Fruit fly (Drosophila melanogaster): ENCODE data around the gene Ire1.

Ire1 gene

DNA sequence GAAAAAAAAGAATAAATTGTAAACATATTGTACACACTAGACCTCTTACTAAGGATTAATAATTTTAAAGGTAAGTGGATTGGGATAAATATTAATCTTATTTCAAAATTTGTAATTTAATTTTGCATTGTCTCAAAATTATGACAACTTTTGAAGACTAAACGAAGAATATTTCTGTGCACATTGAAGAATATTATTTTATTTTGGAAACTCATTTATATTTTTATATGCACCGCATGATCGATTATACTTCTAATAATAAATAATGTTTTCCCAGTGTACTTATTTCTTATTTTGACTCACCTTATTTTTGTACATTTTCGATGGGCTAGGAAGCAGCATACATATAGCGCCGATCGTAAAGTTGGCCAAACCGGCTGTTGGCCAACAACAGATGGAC lies 17.2 kb downstream of the Ire1 start:
- no peak for TF ChIP-seq Mnt (GFP tag; optimal IDR thresholded peaks at IDR 0.05)
- no peak for TF ChIP-seq Clk (GFP tag; optimal IDR thresholded peaks at IDR 0.05)
- no peak for TF ChIP-seq CG33017 (tag; optimal IDR thresholded peaks at IDR 0.05)

DNA sequence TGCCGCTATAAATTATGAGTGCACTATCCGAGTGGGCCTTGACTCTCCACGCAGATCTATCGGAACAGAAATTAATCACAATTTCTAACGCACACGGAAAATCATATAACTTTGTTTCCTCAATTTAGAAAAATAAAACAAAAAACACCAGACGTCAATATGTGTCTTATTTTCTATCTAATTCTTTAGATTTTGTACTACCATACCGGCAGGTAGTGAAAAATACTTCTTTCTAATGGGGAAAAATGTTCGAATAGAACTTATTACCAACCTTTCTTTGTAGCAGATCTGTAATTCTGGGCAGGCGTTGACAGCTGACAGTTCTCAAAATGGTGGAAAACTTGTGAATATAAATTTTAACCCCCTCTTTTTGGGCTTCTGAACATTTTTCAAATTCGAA lies 20.5 kb downstream of the Ire1 start, which contains the start of gene CG31459:
CG31459 (plus strand) TSS at position 301 of the 400 bp plus-strand sequence.
- no peak for TF ChIP-seq ovo (GFP tag; optimal IDR thresholded peaks at IDR 0.05)
- TF ChIP-seq CG7045 (GFP tag; optimal IDR thresholded peaks at IDR 0.05) = no peak
- TF ChIP-seq CG7101 (tag; optimal IDR thresholded peaks at IDR 0.05) = no peak
- no peak for TF ChIP-seq Mnt (GFP tag; optimal IDR thresholded peaks at IDR 0.05)
- TF ChIP-seq cnc (optimal IDR thresholded peaks at IDR 0.05) = no peak
- TF ChIP-seq CG33017 (tag; optimal IDR thresholded peaks at IDR 0.05) = no peak
- no peak for TF ChIP-seq kay (GFP tag; ENCODE audit: borderline replicate concordance)
- no peak for TF ChIP-seq CG1620 (GFP tag; optimal IDR thresholded peaks at IDR 0.05)
- TF ChIP-seq CG11617 (GFP tag; optimal IDR thresholded peaks at IDR 0.05) = no peak
- TF ChIP-seq CG12768 (GFP tag; optimal IDR thresholded peaks at IDR 0.05) = no peak
- no peak for TF ChIP-seq Hr96 (GFP tag; optimal IDR thresholded peaks at IDR 0.05)
- TF ChIP-seq tj (GFP tag; optimal IDR thresholded peaks at IDR 0.05) = no peak
- no peak for TF ChIP-seq CG14711 (tag; optimal IDR thresholded peaks at IDR 0.05)
- TF ChIP-seq CG5204 (GFP tag; optimal IDR thresholded peaks at IDR 0.05) = no peak
- TF ChIP-seq Clk (GFP tag; optimal IDR thresholded peaks at IDR 0.05) = no peak
- TF ChIP-seq bab1 (GFP tag; optimal IDR thresholded peaks at IDR 0.05) = no peak
- no peak for TF ChIP-seq cic (GFP tag; optimal IDR thresholded peaks at IDR 0.05)

DNA sequence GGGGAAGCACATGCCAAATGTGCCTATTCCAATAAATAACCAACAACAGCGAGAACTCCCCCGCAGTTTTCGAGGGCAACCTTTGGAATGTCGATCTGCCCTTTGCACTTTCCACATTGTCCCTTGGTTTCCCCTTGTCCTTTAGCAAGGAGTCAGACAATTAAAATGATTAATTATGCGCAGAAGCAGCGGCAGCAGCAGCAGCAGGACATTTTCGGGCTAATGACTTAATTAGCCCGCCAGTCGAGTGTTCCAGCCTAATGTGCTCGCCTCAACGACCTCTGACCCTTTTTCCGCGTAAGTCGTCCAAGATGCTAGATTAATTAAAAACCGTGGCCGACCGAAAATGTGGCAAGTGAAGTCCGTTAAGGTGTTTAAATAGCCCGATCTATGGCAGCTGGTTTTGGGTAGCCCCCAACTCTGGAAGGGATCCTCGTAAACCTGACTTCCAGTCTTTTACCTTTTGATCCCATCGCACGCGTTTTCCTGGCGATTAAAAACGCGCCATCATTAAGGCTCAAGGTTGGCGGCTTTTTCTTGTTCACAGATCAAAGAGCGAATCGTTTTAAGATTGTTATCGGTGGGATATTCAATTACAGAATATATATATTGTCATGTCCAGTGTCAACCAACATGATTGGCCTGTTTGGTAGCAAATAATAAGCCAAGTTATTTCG lies 22.0 kb downstream of the Ire1 start:
- TF ChIP-seq cic (GFP tag; optimal IDR thresholded peaks at IDR 0.05) (no peak), CG11617 (GFP tag; optimal IDR thresholded peaks at IDR 0.05) (no peak), CG12768 (GFP tag; optimal IDR thresholded peaks at IDR 0.05) (no peak), CG5204 (GFP tag; optimal IDR thresholded peaks at IDR 0.05) (no peak), pad (GFP tag; optimal IDR thresholded peaks at IDR 0.05) (no peak), bab1 (GFP tag; optimal IDR thresholded peaks at IDR 0.05) (no peak), cnc (optimal IDR thresholded peaks at IDR 0.05) (no peak), CG7045 (GFP tag; optimal IDR thresholded peaks at IDR 0.05) (no peak), CG7101 (tag; optimal IDR thresholded peaks at IDR 0.05) (no peak), CG1620 (GFP tag; optimal IDR thresholded peaks at IDR 0.05) (no peak), Crg-1 (GFP tag; optimal IDR thresholded peaks at IDR 0.05) (no peak), toe (GFP tag; optimal IDR thresholded peaks at IDR 0.05) (no peak)

DNA sequence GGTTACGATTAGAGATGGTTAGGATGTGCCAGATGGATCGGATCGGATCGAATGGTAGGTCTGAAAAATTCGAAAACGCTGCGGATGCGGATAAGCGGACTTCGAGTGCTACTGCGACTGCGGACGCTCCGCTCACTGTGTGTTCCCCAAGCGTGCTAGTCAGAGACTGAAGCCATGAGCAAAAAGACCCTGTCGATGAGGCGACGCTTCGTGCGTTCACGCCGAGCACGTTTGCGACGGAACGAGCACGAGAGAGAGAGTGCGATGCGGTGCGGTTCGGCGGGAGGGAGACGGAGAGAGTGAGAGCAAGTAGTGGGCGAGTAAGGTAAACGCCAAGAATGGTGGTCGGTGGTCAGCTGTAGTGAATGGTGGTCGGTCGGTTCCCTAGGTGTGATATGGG lies 24.4 kb downstream of the Ire1 start, which contains the start of gene bnl:
bnl (minus strand) TSS at position 131 of the 400 bp plus-strand sequence.
- peak; percentile 6 for TF ChIP-seq pad (GFP tag; optimal IDR thresholded peaks at IDR 0.05)
- TF ChIP-seq Clk (GFP tag; optimal IDR thresholded peaks at IDR 0.05) = no peak
- peak; percentile 29 for TF ChIP-seq CG33017 (tag; optimal IDR thresholded peaks at IDR 0.05)
- peak; percentile 16 for TF ChIP-seq CG7101 (tag; optimal IDR thresholded peaks at IDR 0.05)
- peak; percentile 62 for TF ChIP-seq Mnt (GFP tag; optimal IDR thresholded peaks at IDR 0.05)
- peak; percentile 32 for TF ChIP-seq cic (GFP tag; optimal IDR thresholded peaks at IDR 0.05)
- no peak for TF ChIP-seq CG5204 (GFP tag; optimal IDR thresholded peaks at IDR 0.05)
- TF ChIP-seq bab1 (GFP tag; optimal IDR thresholded peaks at IDR 0.05) = peak; percentile 54
- TF ChIP-seq CG12768 (GFP tag; optimal IDR thresholded peaks at IDR 0.05) = peak; percentile 36
- no peak for TF ChIP-seq Crg-1 (GFP tag; optimal IDR thresholded peaks at IDR 0.05)
- TF ChIP-seq tj (GFP tag; optimal IDR thresholded peaks at IDR 0.05) = peak; percentile 31

DNA sequence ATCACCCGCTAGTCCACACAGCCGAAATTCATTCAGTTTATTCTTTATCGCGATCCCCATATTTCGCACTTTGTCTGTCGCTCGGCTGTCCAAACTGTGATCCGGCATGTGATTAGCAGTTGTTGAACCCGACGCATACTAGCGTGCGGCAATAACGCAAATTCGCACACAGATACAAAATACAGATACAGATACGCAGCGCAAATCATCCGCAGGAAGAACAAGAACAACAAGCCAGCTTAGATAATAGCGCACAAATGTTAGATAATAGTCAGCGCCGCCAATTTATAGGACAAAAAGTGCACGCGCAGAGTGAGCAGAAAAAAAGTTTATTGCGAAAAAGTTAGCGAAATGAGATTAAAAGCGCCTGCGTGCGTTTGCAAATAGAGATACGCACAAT lies 26.1 kb downstream of the Ire1 start:
- TF ChIP-seq CG5204 (GFP tag; optimal IDR thresholded peaks at IDR 0.05) = no peak
- no peak for TF ChIP-seq CG12768 (GFP tag; optimal IDR thresholded peaks at IDR 0.05)
- TF ChIP-seq CG33017 (tag; optimal IDR thresholded peaks at IDR 0.05) = no peak
- TF ChIP-seq kay (GFP tag; ENCODE audit: borderline replicate concordance) = no peak
- TF ChIP-seq tj (GFP tag; optimal IDR thresholded peaks at IDR 0.05) = no peak
- TF ChIP-seq bab1 (GFP tag; optimal IDR thresholded peaks at IDR 0.05) = no peak
- TF ChIP-seq CG7101 (tag; optimal IDR thresholded peaks at IDR 0.05) = no peak
- TF ChIP-seq CG14711 (tag; optimal IDR thresholded peaks at IDR 0.05) = no peak
- TF ChIP-seq Clk (GFP tag; optimal IDR thresholded peaks at IDR 0.05) = no peak
- TF ChIP-seq cnc (optimal IDR thresholded peaks at IDR 0.05) = no peak
- TF ChIP-seq Mnt (GFP tag; optimal IDR thresholded peaks at IDR 0.05) = no peak
- no peak for TF ChIP-seq CG11617 (GFP tag; optimal IDR thresholded peaks at IDR 0.05)
- no peak for TF ChIP-seq Hr96 (GFP tag; optimal IDR thresholded peaks at IDR 0.05)
- TF ChIP-seq CG1620 (GFP tag; optimal IDR thresholded peaks at IDR 0.05) = no peak

DNA sequence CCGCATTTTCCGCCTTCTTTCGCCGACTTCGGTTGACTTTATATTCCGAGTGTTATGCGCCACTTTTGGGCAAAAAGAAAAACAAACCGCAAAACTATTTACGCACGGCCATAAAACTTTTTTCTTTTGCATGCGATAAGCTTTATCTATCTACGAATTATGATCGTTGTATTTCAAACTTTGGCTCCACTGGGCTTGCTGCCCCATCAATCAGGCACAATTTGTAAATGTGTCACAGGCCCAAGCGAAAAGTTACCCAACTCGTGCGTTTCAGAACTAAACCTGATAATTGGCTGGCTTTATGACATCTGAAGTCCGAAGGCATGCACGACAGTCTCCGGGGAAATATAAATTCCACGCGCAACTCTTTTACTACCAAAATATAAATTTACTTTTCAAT lies 27.1 kb downstream of the Ire1 start:
- TF ChIP-seq bab1 (GFP tag; optimal IDR thresholded peaks at IDR 0.05) (no peak), tj (GFP tag; optimal IDR thresholded peaks at IDR 0.05) (no peak), cic (GFP tag; optimal IDR thresholded peaks at IDR 0.05) (no peak), CG12768 (GFP tag; optimal IDR thresholded peaks at IDR 0.05) (no peak), CG1620 (GFP tag; optimal IDR thresholded peaks at IDR 0.05) (no peak), CG33017 (tag; optimal IDR thresholded peaks at IDR 0.05) (no peak), ovo (GFP tag; optimal IDR thresholded peaks at IDR 0.05) (no peak), pad (GFP tag; optimal IDR thresholded peaks at IDR 0.05) (no peak), CG7045 (GFP tag; optimal IDR thresholded peaks at IDR 0.05) (no peak), Crg-1 (GFP tag; optimal IDR thresholded peaks at IDR 0.05) (no peak), Hr96 (GFP tag; optimal IDR thresholded peaks at IDR 0.05) (no peak), CG14711 (tag; optimal IDR thresholded peaks at IDR 0.05) (no peak), kay (GFP tag; ENCODE audit: borderline replicate concordance) (no peak), CG11617 (GFP tag; optimal IDR thresholded peaks at IDR 0.05) (no peak), CG5204 (GFP tag; optimal IDR thresholded peaks at IDR 0.05) (no peak), Clk (GFP tag; optimal IDR thresholded peaks at IDR 0.05) (no peak), Mnt (GFP tag; optimal IDR thresholded peaks at IDR 0.05) (no peak), CG7101 (tag; optimal IDR thresholded peaks at IDR 0.05) (no peak), cnc (optimal IDR thresholded peaks at IDR 0.05) (no peak)

Data from whole organism, adult.